Worm (Caenorhabditis elegans): ENCODE measurements around the gene Y41E3.22.

DNA sequence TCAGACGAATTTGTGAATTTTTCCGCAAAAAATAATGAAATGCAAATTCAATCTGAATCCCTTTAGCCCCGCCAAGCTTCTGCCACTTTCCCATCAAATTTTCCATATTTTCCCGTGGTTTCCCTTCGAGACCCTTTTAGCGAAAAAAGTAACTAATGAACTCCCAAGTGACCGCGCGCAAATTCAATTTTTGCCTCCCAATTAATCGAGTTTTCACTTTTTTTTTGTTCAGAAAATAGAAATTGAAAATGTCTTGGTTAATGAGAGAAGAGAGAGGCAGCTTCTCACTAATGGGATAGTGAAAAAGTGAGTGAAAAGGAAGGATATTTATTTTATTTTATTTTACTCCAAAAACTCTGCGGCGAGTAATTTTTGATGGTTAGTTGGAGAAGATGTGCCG is 9.6 kb downstream of the Y41E3.22 start:
- no peak for TF ChIP-seq unc-62 (GFP tag; optimal IDR thresholded peaks at IDR 0.05)
- TF ChIP-seq nhr-28 (tag; optimal IDR thresholded peaks at IDR 0.05), result no peak
- no peak for TF ChIP-seq nhr-237 (tag; optimal IDR thresholded peaks at IDR 0.05)
- peak; percentile 94 for TF ChIP-seq ces-1 (GFP tag; optimal IDR thresholded peaks at IDR 0.05)
- no peak for TF ChIP-seq lsy-2 (tag; optimal IDR thresholded peaks at IDR 0.05)
- TF ChIP-seq pha-4 (tag; optimal IDR thresholded peaks at IDR 0.05), result no peak
- TF ChIP-seq hlh-1 (tag; optimal IDR thresholded peaks at IDR 0.05), result no peak
- no peak for TF ChIP-seq ztf-11 (tag; optimal IDR thresholded peaks at IDR 0.05)
